Worm (Caenorhabditis elegans) whole organism, young adult: Measurements from ENCODE around the gene tbx-39.
"Not testable (repeated sequence)": the region's sequence is repeated elsewhere in the genome, so short reads cannot be mapped to it uniquely, and the experiment has no call there.

Experiments used
- B0261.1 ChIP-seq: sonication (generic microtip); optimal IDR thresholded peaks from 2 replicates; lab custom pipeline; 2016; ENCODE audit warnings: mild to moderate bottlenecking, missing genetic modification characterization, moderate library complexity, missing compliant biosample characterization
- D2030.7 ChIP-seq: fragments of 200-800 bp; sonication (Bioruptor generic); IDR thresholded peaks from 2 replicates; pipeline ENCODE4 v1.3.6; 2022; ENCODE audit warnings: missing genetic modification reagents, missing genetic modification characterization, missing compliant biosample characterization
- F37B4.10 ChIP-seq: fragments of 200-800 bp; sonication (Bioruptor generic); IDR thresholded peaks from 2 replicates; pipeline ENCODE4 v1.3.6; 2022; ENCODE audit warnings: missing genetic modification characterization, missing compliant biosample characterization
- F39B2.1 ChIP-seq: fragments of 200-800 bp; sonication (Bioruptor generic); IDR thresholded peaks from 2 replicates; pipeline ENCODE4 v1.3.6; 2022; ENCODE audit warnings: missing genetic modification reagents, missing genetic modification characterization, missing compliant biosample characterization
- F52B5.7 ChIP-seq: sonication (generic microtip); optimal IDR thresholded peaks from 2 replicates; lab custom pipeline; 2016; ENCODE audit warnings: mild to moderate bottlenecking, missing genetic modification characterization, missing compliant biosample characterization
- Y53F4B.3 ChIP-seq: fragments of 200-800 bp; sonication (Bioruptor generic); IDR thresholded peaks from 2 replicates; pipeline ENCODE4 v1.3.6; 2022; ENCODE audit warnings: missing genetic modification reagents, missing genetic modification characterization, missing compliant biosample characterization
- Y56A3A.18 ChIP-seq: fragments of 200-800 bp; sonication (Bioruptor generic); IDR thresholded peaks from 2 replicates; pipeline ENCODE4 v1.3.6; 2022; ENCODE audit warnings: missing genetic modification reagents, missing genetic modification characterization, missing compliant biosample characterization
- Y79H2A.3 ChIP-seq: fragments of 200-800 bp; sonication (Bioruptor generic); conservative IDR thresholded peaks from 2 replicates; pipeline ENCODE4 v1.3.6; 2022; ENCODE audit warnings: missing genetic modification reagents, missing genetic modification characterization, missing compliant biosample characterization
- Y95B8A.8 ChIP-seq: fragments of 200-800 bp; sonication (Bioruptor generic); IDR thresholded peaks from 2 replicates; pipeline ENCODE4 v1.3.6; 2022; ENCODE audit warnings: missing genetic modification reagents, missing genetic modification characterization, missing compliant biosample characterization
- aptf-2 ChIP-seq: fragments of 200-800 bp; sonication (Bioruptor generic); conservative IDR thresholded peaks from 2 replicates; pipeline ENCODE4 v1.3.6; 2022; ENCODE audit warnings: missing genetic modification reagents, missing genetic modification characterization, missing compliant biosample characterization
- attf-3 ChIP-seq: fragments of 200-800 bp; sonication (Bioruptor generic); conservative IDR thresholded peaks from 2 replicates; pipeline ENCODE4 v1.3.6; 2022; ENCODE audit warnings: missing genetic modification reagents, missing genetic modification characterization, missing compliant biosample characterization
- bed-1 ChIP-seq: fragments of 200-800 bp; sonication (Bioruptor generic); IDR thresholded peaks from 2 replicates; pipeline ENCODE4 v1.3.6; 2022; ENCODE audit warnings: missing genetic modification reagents, missing genetic modification characterization, missing compliant biosample characterization
- bed-2 ChIP-seq: fragments of 200-800 bp; sonication (Bioruptor generic); IDR thresholded peaks from 2 replicates; pipeline ENCODE4 v1.3.6; 2022; ENCODE audit warnings: missing genetic modification reagents, missing genetic modification characterization, missing compliant biosample characterization
- ccch-3 ChIP-seq: fragments of 200-800 bp; sonication (Bioruptor generic); optimal IDR thresholded peaks from 2 replicates; lab custom pipeline; 2018; ENCODE audit warnings: mild to moderate bottlenecking, missing genetic modification characterization, missing compliant biosample characterization
- cebp-1 ChIP-seq, 2 experiments: fragments of 200-800 bp in 1 of 2; sonication (Bioruptor generic) in 1 of 2; sonication (generic microtip) in 1 of 2; IDR thresholded peaks in 1 of 2; optimal IDR thresholded peaks in 1 of 2; 2 replicates each; pipeline versions ENCODE4 v1.3.6 to Lab custom; 2017 to 2022; ENCODE audit warnings: missing compliant biosample characterization in 2 of 2, missing genetic modification characterization in 2 of 2, mild to moderate bottlenecking in 1 of 2, missing genetic modification reagents in 1 of 2, moderate library complexity in 1 of 2
- cebp-2 ChIP-seq: fragments of 200-800 bp; sonication (Bioruptor generic); IDR thresholded peaks from 2 replicates; pipeline ENCODE4 v1.3.6; 2022; ENCODE audit warnings: missing genetic modification characterization, missing compliant biosample characterization
- chd-7 ChIP-seq: sonication (generic microtip); optimal IDR thresholded peaks from 2 replicates; lab custom pipeline; 2016; ENCODE audit warnings: mild to moderate bottlenecking, missing genetic modification characterization, moderate library complexity, missing compliant biosample characterization
- ets-4 ChIP-seq: fragments of 200-800 bp; sonication (Bioruptor generic); optimal IDR thresholded peaks from 2 replicates; lab custom pipeline; 2018; ENCODE audit warnings: mild to moderate bottlenecking, missing genetic modification characterization, missing compliant biosample characterization
- gei-17 ChIP-seq: fragments of 200-800 bp; sonication (Bioruptor generic); optimal IDR thresholded peaks from 2 replicates; lab custom pipeline; 2018; ENCODE audit warnings: mild to moderate bottlenecking, missing genetic modification characterization, missing compliant biosample characterization
- him-1 ChIP-seq: sonication (generic microtip); optimal IDR thresholded peaks from 2 replicates; lab custom pipeline; 2016; ENCODE audit warnings: missing genotype, missing genetic modification reagents, missing genetic modification characterization, missing compliant biosample characterization
- hmg-1.2 ChIP-seq: fragments of 200-800 bp; sonication (Bioruptor generic); IDR thresholded peaks from 2 replicates; pipeline ENCODE4 v1.3.6; 2022; ENCODE audit warnings: missing genetic modification reagents, missing genetic modification characterization, missing compliant biosample characterization
- let-526 ChIP-seq: fragments of 200-800 bp; sonication (Bioruptor generic); IDR thresholded peaks from 2 replicates; pipeline ENCODE4 v1.3.6; 2022; ENCODE audit warnings: missing genetic modification reagents, missing genetic modification characterization, missing compliant biosample characterization
- lin-35 ChIP-seq, 3 experiments: fragments of 150-350 bp in 2 of 3; sonication (generic microtip) in 1 of 3; optimal IDR thresholded peaks; 2 replicates each; lab custom pipeline; 2014 to 2018; ENCODE audit warnings: missing biosample characterization in 3 of 3, missing genetic modification characterization in 3 of 3, missing genetic modification reagents in 3 of 3
- lin-54 ChIP-seq: fragments of 200-800 bp; sonication (Bioruptor generic); optimal IDR thresholded peaks from 2 replicates; lab custom pipeline; 2018; ENCODE audit warnings: mild to moderate bottlenecking, missing genetic modification characterization, missing compliant biosample characterization
- madf-10 ChIP-seq: sonication (generic microtip); optimal IDR thresholded peaks from 2 replicates; lab custom pipeline; 2016; ENCODE audit warnings: mild to moderate bottlenecking, missing genetic modification characterization, missing compliant biosample characterization
- madf-8 ChIP-seq: fragments of 200-800 bp; sonication (Bioruptor generic); conservative IDR thresholded peaks from 2 replicates; pipeline ENCODE4 v1.3.6; 2022; ENCODE audit warnings: missing genetic modification reagents, missing genetic modification characterization, missing compliant biosample characterization
- nhr-120 ChIP-seq: fragments of 200-800 bp; sonication (Bioruptor generic); IDR thresholded peaks from 2 replicates; pipeline ENCODE4 v1.3.6; 2022; ENCODE audit warnings: missing genetic modification characterization, missing compliant biosample characterization
- nhr-80 ChIP-seq: sonication (generic microtip); optimal IDR thresholded peaks from 2 replicates; lab custom pipeline; 2016; ENCODE audit warnings: missing genetic modification characterization, missing compliant biosample characterization
- pbrm-1 ChIP-seq: fragments of 200-800 bp; sonication (Bioruptor generic); IDR thresholded peaks from 2 replicates; pipeline ENCODE4 v1.3.6; 2022; ENCODE audit warnings: missing genetic modification reagents, missing genetic modification characterization, missing compliant biosample characterization
- pha-4 ChIP-seq: fragments of 150-350 bp; sonication (generic microtip); optimal IDR thresholded peaks from 2 replicates; lab custom pipeline; 2014; ENCODE audit warnings: missing biosample characterization, missing genetic modification reagents, missing genetic modification characterization
- rcor-1 ChIP-seq: fragments of 200-800 bp; sonication (Bioruptor generic); IDR thresholded peaks from 2 replicates; pipeline ENCODE4 v1.3.6; 2022; ENCODE audit warnings: missing genetic modification reagents, missing genetic modification characterization, missing compliant biosample characterization
- sdz-38 ChIP-seq: sonication (generic microtip); optimal IDR thresholded peaks from 2 replicates; lab custom pipeline; 2016; ENCODE audit warnings: missing genotype, missing genetic modification characterization, missing compliant biosample characterization
- sea-2 ChIP-seq: fragments of 200-800 bp; sonication (Bioruptor generic); IDR thresholded peaks from 2 replicates; pipeline ENCODE4 v1.3.6; 2022; ENCODE audit warnings: missing genetic modification characterization, missing compliant biosample characterization
- snpc-1.3 ChIP-seq: sonication (generic microtip); optimal IDR thresholded peaks from 2 replicates; lab custom pipeline; 2017; ENCODE audit warnings: missing genetic modification characterization, mild to moderate bottlenecking, missing compliant biosample characterization, antibody characterized with exemption, moderate library complexity, missing genotype, missing genetic modification reagents; ENCODE audit not compliant: insufficient read depth
- snpc-3.4 ChIP-seq: sonication (generic microtip); optimal IDR thresholded peaks from 2 replicates; lab custom pipeline; 2017; ENCODE audit warnings: missing genetic modification characterization, mild to moderate bottlenecking, missing compliant biosample characterization, antibody characterized with exemption, moderate library complexity, missing genotype, missing genetic modification reagents
- snpc-4 ChIP-seq, 5 experiments: fragments of 150-350 bp in 1 of 5; sonication (generic microtip) in 4 of 5; optimal IDR thresholded peaks; 2 replicates each; lab custom pipeline; 2014 to 2018; ENCODE audit warnings: missing genetic modification characterization in 5 of 5, missing biosample characterization in 3 of 5, antibody characterized with exemption in 2 of 5, mild to moderate bottlenecking in 2 of 5, missing compliant biosample characterization in 2 of 5, missing genotype in 2 of 5, moderate library complexity in 2 of 5, missing genetic modification reagents in 1 of 5
- somi-1 ChIP-seq: fragments of 200-800 bp; sonication (Bioruptor generic); optimal IDR thresholded peaks from 2 replicates; lab custom pipeline; 2018; ENCODE audit warnings: mild to moderate bottlenecking, missing genetic modification characterization, missing compliant biosample characterization
- sptf-2 ChIP-seq: fragments of 200-800 bp; sonication (Bioruptor generic); optimal IDR thresholded peaks from 2 replicates; lab custom pipeline; 2018; ENCODE audit warnings: mild to moderate bottlenecking, missing genetic modification characterization, missing compliant biosample characterization
- ztf-18 ChIP-seq: sonication (generic microtip); optimal IDR thresholded peaks from 2 replicates; lab custom pipeline; 2016; ENCODE audit warnings: missing genotype, mild to moderate bottlenecking, missing genetic modification characterization, missing compliant biosample characterization
- ztf-3 ChIP-seq: fragments of 200-800 bp; sonication (Bioruptor generic); optimal IDR thresholded peaks from 2 replicates; lab custom pipeline; 2018; ENCODE audit warnings: mild to moderate bottlenecking, missing genetic modification characterization, missing compliant biosample characterization
- ztf-6 ChIP-seq: fragments of 200-800 bp; sonication (Bioruptor generic); IDR thresholded peaks from 2 replicates; pipeline ENCODE4 v1.3.6; 2022; ENCODE audit warnings: missing genetic modification reagents, missing genetic modification characterization, missing compliant biosample characterization

Gene tbx-39

ce11 chrIV:15318982-15319381 is 4.7 kb upstream of the tbx-39 start, which contains the start of gene Y73F8A.14:
TSS of gene Y73F8A.14 (minus strand) at chrIV:15319082.
- TF ChIP-seq ztf-6, D2030.7, sea-2 (GFP tag; lab: Robert Waterston, UW): not testable (repeated sequence)

ce11 chrIV:15321279-15321678 is 2.4 kb upstream of the tbx-39 start, which contains the start of gene Y73F8A.15:
TSS of gene Y73F8A.15 (plus strand) at chrIV:15321579.
- TF ChIP-seq bed-1 (GFP tag; lab: Robert Waterston, UW) (no peak), chd-7 (no peak), ztf-6 (GFP tag; lab: Robert Waterston, UW) (no peak), madf-10 (no peak), madf-8 (GFP tag; lab: Robert Waterston, UW) (no peak), let-526 (GFP tag; lab: Robert Waterston, UW) (no peak), ztf-3 (GFP tag; lab: Kevin White, UChicago) (no peak), hmg-1.2 (GFP tag; lab: Robert Waterston, UW) (no peak), him-1 (tag; lab: Kevin White, UChicago) (no peak), ztf-18 (tag; lab: Kevin White, UChicago) (no peak), pbrm-1 (GFP tag; lab: Robert Waterston, UW) (no peak), attf-3 (GFP tag; lab: Robert Waterston, UW) (no peak), bed-2 (no peak), pha-4 (tag; lab: Kevin White, UChicago) (no peak), F37B4.10 (GFP tag; lab: Robert Waterston, UW) (no peak)
- TF ChIP-seq, all 124 proteins: peak for 0

ce11 chrIV:15328092-15328491 is 4.4 kb downstream of the tbx-39 start, which contains the start of gene tbx-40:
TSS of gene tbx-40 (minus strand) at chrIV:15328192.
- TF ChIP-seq lin-35 (GFP tag; optimal IDR thresholded peaks at IDR 0.05; lab: Kevin White, UChicago) (no peak), gei-17 (GFP tag; lab: Kevin White, UChicago) (no peak), pha-4 (tag; lab: Kevin White, UChicago) (no peak), sptf-2 (GFP tag; lab: Kevin White, UChicago) (no peak), ccch-3 (no peak), ets-4 (GFP tag; lab: Kevin White, UChicago) (no peak), cebp-2 (GFP tag; lab: Robert Waterston, UW) (no peak)

DNA sequence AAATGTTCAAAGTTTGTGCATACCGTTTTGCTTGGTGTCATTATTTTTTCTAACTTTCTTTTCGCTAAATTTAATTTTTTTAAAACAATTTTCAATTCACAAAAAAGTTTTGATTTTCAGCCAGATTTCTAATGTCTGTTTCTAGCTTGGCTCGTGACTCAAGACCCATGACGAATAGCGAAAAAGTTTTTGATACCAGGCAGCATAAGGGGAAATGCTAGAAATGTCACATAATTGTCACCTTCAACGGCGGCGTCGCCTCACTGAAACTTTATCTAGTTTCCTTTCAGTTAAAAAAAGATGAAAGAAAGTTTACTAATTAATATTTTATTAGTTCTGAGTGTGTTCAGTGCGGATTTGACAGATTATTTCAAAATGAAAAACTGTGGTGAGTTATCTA is 13.1 kb downstream of the tbx-39 start, which contains the start of gene irld-59:
TSS of gene irld-59 (plus strand) at position 301 of the 400 bp plus-strand sequence.
- TF ChIP-seq Y95B8A.8 (GFP tag; lab: Robert Waterston, UW), result no peak
- TF ChIP-seq snpc-1.3, result no peak
- TF ChIP-seq Y56A3A.18 (GFP tag; lab: Robert Waterston, UW), result no peak
- no peak for TF ChIP-seq ztf-3 (GFP tag; lab: Kevin White, UChicago)
- no peak for TF ChIP-seq B0261.1
- no peak for TF ChIP-seq lin-54 (GFP tag; lab: Kevin White, UChicago)
- no peak for TF ChIP-seq somi-1
- no peak for TF ChIP-seq cebp-1 (GFP tag; IDR thresholded peaks at IDR 0.05; lab: Robert Waterston, UW)
- TF ChIP-seq cebp-1 (tag; optimal IDR thresholded peaks at IDR 0.05; lab: Kevin White, UChicago), result no peak
- no peak for TF ChIP-seq sdz-38 (tag; lab: Kevin White, UChicago)
- no peak for TF ChIP-seq Y53F4B.3 (GFP tag; lab: Robert Waterston, UW)
- TF ChIP-seq snpc-3.4 (tag; lab: Kevin White, UChicago), result no peak
- no peak for TF ChIP-seq F39B2.1 (GFP tag; lab: Robert Waterston, UW)
- no peak for TF ChIP-seq snpc-4 (GFP tag; optimal IDR thresholded peaks at IDR 0.05; lab: Kevin White, UChicago)
- TF ChIP-seq snpc-4 (tag; optimal IDR thresholded peaks at IDR 0.05; lab: Kevin White, UChicago), result no peak
- no peak for TF ChIP-seq aptf-2
- no peak for TF ChIP-seq rcor-1 (GFP tag; lab: Robert Waterston, UW)
- TF ChIP-seq nhr-80 (tag; lab: Kevin White, UChicago), result no peak
- TF ChIP-seq Y79H2A.3, result no peak
- no peak for TF ChIP-seq nhr-120
- no peak for TF ChIP-seq gei-17 (GFP tag; lab: Kevin White, UChicago)
- no peak for TF ChIP-seq F52B5.7 (tag; lab: Kevin White, UChicago)
- TF ChIP-seq, all 124 proteins: peak for 0
